Fruit fly (Drosophila melanogaster) whole organism, embryonic: ENCODE measurements around the gene TotZ.

ENCODE experiments used
- Atf-2 ChIP-seq: fragments of 200-800 bp; sonication (Bioruptor generic); optimal IDR thresholded peaks from 2 replicates; lab custom pipeline; 2016; ENCODE audit warnings: missing biosample characterization, missing genetic modification characterization
- Atf6 ChIP-seq: fragments of 200-800 bp; sonication (Bioruptor generic); IDR thresholded peaks from 2 replicates; pipeline ENCODE4 v1.3.6; 2022; ENCODE audit warnings: missing biosample characterization, missing genetic modification characterization
- CG10274 ChIP-seq: fragments of 200-800 bp; sonication (Bioruptor generic); optimal IDR thresholded peaks from 3 replicates; lab custom pipeline; 2017; ENCODE audit warnings: missing biosample characterization, mild to moderate bottlenecking, missing genetic modification characterization
- CG11723 ChIP-seq: fragments of 200-800 bp; sonication (Bioruptor generic); optimal IDR thresholded peaks from 2 replicates; lab custom pipeline; 2017; ENCODE audit warnings: missing biosample characterization, mild to moderate bottlenecking, missing genetic modification characterization
- CG12236 ChIP-seq: fragments of 200-800 bp; sonication (Bioruptor generic); optimal IDR thresholded peaks from 2 replicates; lab custom pipeline; 2016; ENCODE audit warnings: missing biosample characterization, missing genetic modification characterization
- CG14710 ChIP-seq: fragments of 200-800 bp; sonication (Bioruptor generic); optimal IDR thresholded peaks from 3 replicates; lab custom pipeline; 2019; ENCODE audit warnings: missing biosample characterization, mild to moderate bottlenecking, missing genetic modification characterization, moderate library complexity
- CG15073 ChIP-seq: fragments of 200-800 bp; sonication (Bioruptor generic); optimal IDR thresholded peaks from 2 replicates; lab custom pipeline; 2016; ENCODE audit warnings: missing biosample characterization, missing genetic modification characterization
- CG1602 ChIP-seq: fragments of 200-800 bp; sonication (Bioruptor generic); optimal IDR thresholded peaks from 3 replicates; lab custom pipeline; 2016; ENCODE audit warnings: missing biosample characterization, missing genetic modification characterization
- CG1603 ChIP-seq: fragments of 200-800 bp; sonication (Bioruptor generic); optimal IDR thresholded peaks from 2 replicates; lab custom pipeline; 2019; ENCODE audit warnings: missing biosample characterization, mild to moderate bottlenecking, missing genetic modification characterization, moderate library complexity
- CG17328 ChIP-seq: fragments of 200-800 bp; sonication (Bioruptor generic); IDR thresholded peaks from 2 replicates; pipeline ENCODE4 v1.3.6; 2022; ENCODE audit warnings: missing biosample characterization, missing genetic modification characterization
- CG18011 ChIP-seq: fragments of 200-800 bp; sonication (Bioruptor generic); optimal IDR thresholded peaks from 2 replicates; lab custom pipeline; 2017; ENCODE audit warnings: missing biosample characterization, missing genetic modification characterization, mild to moderate bottlenecking, moderate library complexity, missing genotype
- CG18599 ChIP-seq: fragments of 200-800 bp; sonication (Bioruptor generic); optimal IDR thresholded peaks from 3 replicates; lab custom pipeline; 2017; ENCODE audit warnings: missing biosample characterization, missing genetic modification characterization, mild to moderate bottlenecking, moderate library complexity, missing genetic modification reagents
- CG2199 ChIP-seq: fragments of 200-800 bp; sonication (Bioruptor generic); IDR thresholded peaks from 3 replicates; pipeline ENCODE4 v1.3.6; 2022; ENCODE audit warnings: missing biosample characterization, missing genetic modification characterization
- CG2678 ChIP-seq: fragments of 200-800 bp; sonication (Bioruptor generic); optimal IDR thresholded peaks from 3 replicates; lab custom pipeline; 2019; ENCODE audit warnings: missing biosample characterization, mild to moderate bottlenecking, missing genetic modification characterization, moderate library complexity
- CG2875 ChIP-seq: fragments of 200-800 bp; sonication (Bioruptor generic); optimal IDR thresholded peaks from 2 replicates; lab custom pipeline; 2017; ENCODE audit warnings: missing biosample characterization, mild to moderate bottlenecking, missing genetic modification characterization, missing genetic modification reagents
- CG31441 ChIP-seq: fragments of 200-800 bp; sonication (Bioruptor generic); IDR thresholded peaks from 2 replicates; pipeline ENCODE4 v1.3.6; 2022; ENCODE audit warnings: missing biosample characterization, missing genetic modification characterization
- CG34376 ChIP-seq: fragments of 200-800 bp; sonication (Bioruptor generic); optimal IDR thresholded peaks from 2 replicates; lab custom pipeline; 2018; ENCODE audit warnings: missing biosample characterization, mild to moderate bottlenecking, missing genetic modification characterization
- CG7745 ChIP-seq: fragments of 200-800 bp; sonication (Bioruptor generic); optimal IDR thresholded peaks from 2 replicates; lab custom pipeline; 2018; ENCODE audit warnings: missing biosample characterization, mild to moderate bottlenecking, missing genetic modification characterization, moderate library complexity
- CrebB ChIP-seq: fragments of 200-800 bp; sonication (Bioruptor generic); optimal IDR thresholded peaks from 3 replicates; lab custom pipeline; 2018; ENCODE audit warnings: missing biosample characterization, mild to moderate bottlenecking, missing genetic modification characterization
- Dad ChIP-seq: fragments of 200-800 bp; sonication (Bioruptor generic); optimal IDR thresholded peaks from 3 replicates; lab custom pipeline; 2016; ENCODE audit warnings: missing biosample characterization, missing genetic modification characterization
- Dfd ChIP-seq, 2 experiments: fragments of >200 bp; optimal IDR thresholded peaks; 2 replicates each; lab custom pipeline; 2017; ENCODE audit warnings: missing biosample characterization in 2 of 2, missing genetic modification characterization in 2 of 2
- Ets65A ChIP-seq: fragments of 200-800 bp; sonication (Bioruptor generic); peaks from one replicate; lab custom pipeline; 2016; ENCODE audit warnings: missing biosample characterization, missing genetic modification characterization
- Hmx ChIP-seq: fragments of 200-800 bp; sonication (Bioruptor generic); optimal IDR thresholded peaks from 2 replicates; lab custom pipeline; 2016; ENCODE audit warnings: missing biosample characterization, missing genetic modification characterization
- Jarid2 ChIP-seq: fragments of 200-800 bp; sonication (Bioruptor generic); optimal IDR thresholded peaks from 3 replicates; lab custom pipeline; 2017; ENCODE audit warnings: mild to moderate bottlenecking, missing biosample characterization, missing genetic modification reagents, missing genetic modification characterization
- Neu2 ChIP-seq: fragments of 200-800 bp; sonication (Bioruptor generic); optimal IDR thresholded peaks from 3 replicates; lab custom pipeline; 2016; ENCODE audit warnings: missing biosample characterization, missing genetic modification characterization, borderline replicate concordance
- Stat92E ChIP-seq, 3 experiments: fragments of >200 bp in 2 of 3; fragments of 200-800 bp in 1 of 3; sonication (Bioruptor generic) in 1 of 3; optimal IDR thresholded peaks; 2 replicates each; lab custom pipeline; 2017 to 2019; ENCODE audit warnings: missing biosample characterization in 3 of 3, missing genetic modification characterization in 3 of 3, mild to moderate bottlenecking in 1 of 3, moderate library complexity in 1 of 3
- Vsx1 ChIP-seq: fragments of 200-800 bp; sonication (Bioruptor generic); optimal IDR thresholded peaks from 2 replicates; lab custom pipeline; 2017; ENCODE audit warnings: missing biosample characterization, mild to moderate bottlenecking, missing genetic modification characterization, missing genetic modification reagents
- ash1 ChIP-seq: fragments of 200-800 bp; sonication (Bioruptor generic); optimal IDR thresholded peaks from 2 replicates; lab custom pipeline; 2018; ENCODE audit warnings: missing biosample characterization, mild to moderate bottlenecking, missing genetic modification characterization
- bcd ChIP-seq: fragments of 200-800 bp; sonication (Bioruptor generic); optimal IDR thresholded peaks from 2 replicates; lab custom pipeline; 2017; ENCODE audit warnings: missing biosample characterization, mild to moderate bottlenecking, missing genetic modification characterization
- da ChIP-seq: fragments of 200-800 bp; sonication (Bioruptor generic); optimal IDR thresholded peaks from 2 replicates; lab custom pipeline; 2016; ENCODE audit warnings: missing biosample characterization, missing genetic modification characterization
- disco-r ChIP-seq: fragments of 200-800 bp; sonication (Bioruptor generic); optimal IDR thresholded peaks from 2 replicates; lab custom pipeline; 2016; ENCODE audit warnings: missing biosample characterization, missing genetic modification characterization
- esg ChIP-seq: fragments of 200-800 bp; sonication (Bioruptor generic); conservative IDR thresholded peaks from 2 replicates; pipeline ENCODE4 v1.3.6; 2022; ENCODE audit warnings: missing biosample characterization, missing genetic modification characterization
- eyg ChIP-seq: fragments of 200-800 bp; sonication (Bioruptor generic); optimal IDR thresholded peaks from 3 replicates; lab custom pipeline; 2016; ENCODE audit warnings: missing biosample characterization, missing genetic modification characterization
- gem ChIP-seq: fragments of 200-800 bp; sonication (Bioruptor generic); optimal IDR thresholded peaks from 2 replicates; lab custom pipeline; 2019; ENCODE audit warnings: missing biosample characterization, mild to moderate bottlenecking, missing genetic modification characterization, moderate library complexity
- her ChIP-seq: fragments of 200-800 bp; sonication (Bioruptor generic); optimal IDR thresholded peaks from 2 replicates; lab custom pipeline; 2016; ENCODE audit warnings: missing biosample characterization, missing genetic modification characterization
- inv ChIP-seq: fragments of 200-800 bp; sonication (Bioruptor generic); IDR thresholded peaks from 2 replicates; pipeline ENCODE4 v1.3.6; 2022; ENCODE audit warnings: missing biosample characterization, missing genetic modification characterization; ENCODE audit not compliant: partially characterized antibody
- jumu ChIP-seq: fragments of 200-800 bp; sonication (Bioruptor generic); optimal IDR thresholded peaks from 3 replicates; lab custom pipeline; 2016; ENCODE audit warnings: missing biosample characterization, missing genetic modification characterization
- ken ChIP-seq: fragments of 200-800 bp; sonication (Bioruptor generic); IDR thresholded peaks from 3 replicates; pipeline ENCODE4 v1.3.6; 2022; ENCODE audit warnings: missing biosample characterization, missing genetic modification characterization
- mam ChIP-seq: fragments of 200-800 bp; sonication (Bioruptor generic); optimal IDR thresholded peaks from 3 replicates; lab custom pipeline; 2016; ENCODE audit warnings: missing biosample characterization, missing genetic modification characterization
- nmo ChIP-seq: fragments of 200-800 bp; sonication (Bioruptor generic); optimal IDR thresholded peaks from 2 replicates; lab custom pipeline; 2018; ENCODE audit warnings: missing biosample characterization, mild to moderate bottlenecking, missing genetic modification characterization, moderate library complexity
- pan ChIP-seq, 4 experiments: fragments of >200 bp in 3 of 4; fragments of 200-800 bp in 1 of 4; sonication (Bioruptor generic) in 1 of 4; optimal IDR thresholded peaks in 3 of 4; IDR thresholded peaks in 1 of 4; 2 replicates each; pipeline versions ENCODE4 v1.3.6 to Lab custom; 2017 to 2022; ENCODE audit warnings: missing biosample characterization in 2 of 4, missing genetic modification characterization in 2 of 4, mixed read lengths in 1 of 4
- peb ChIP-seq: fragments of 200-800 bp; sonication (Bioruptor generic); IDR thresholded peaks from 2 replicates; pipeline ENCODE4 v1.3.6; 2022; ENCODE audit warnings: missing biosample characterization, missing genetic modification characterization
- ro ChIP-seq: fragments of 200-800 bp; sonication (Bioruptor generic); IDR thresholded peaks from 2 replicates; pipeline ENCODE4 v1.3.6; 2022; ENCODE audit warnings: missing biosample characterization, missing genetic modification characterization
- salm ChIP-seq: fragments of 200-800 bp; sonication (Bioruptor generic); optimal IDR thresholded peaks from 2 replicates; lab custom pipeline; 2018; ENCODE audit warnings: missing biosample characterization, mild to moderate bottlenecking, missing genetic modification characterization
- sens ChIP-seq: fragments of 200-800 bp; sonication (Bioruptor generic); peaks from one replicate; lab custom pipeline; 2016; ENCODE audit warnings: missing biosample characterization, missing genetic modification characterization
- shn ChIP-seq: fragments of 200-800 bp; sonication (Bioruptor generic); optimal IDR thresholded peaks from 3 replicates; lab custom pipeline; 2016; ENCODE audit warnings: missing biosample characterization, missing genetic modification characterization
- ttk ChIP-seq: fragments of 200-800 bp; sonication (Bioruptor generic); IDR thresholded peaks from 2 replicates; pipeline ENCODE4 v2.1.2; 2022; ENCODE audit warnings: missing biosample characterization, missing genetic modification characterization
- wor ChIP-seq: fragments of 200-800 bp; sonication (Bioruptor generic); IDR thresholded peaks from 2 replicates; pipeline ENCODE4 v1.3.6; 2022; ENCODE audit warnings: missing biosample characterization, missing genetic modification characterization

TotZ gene

DNA sequence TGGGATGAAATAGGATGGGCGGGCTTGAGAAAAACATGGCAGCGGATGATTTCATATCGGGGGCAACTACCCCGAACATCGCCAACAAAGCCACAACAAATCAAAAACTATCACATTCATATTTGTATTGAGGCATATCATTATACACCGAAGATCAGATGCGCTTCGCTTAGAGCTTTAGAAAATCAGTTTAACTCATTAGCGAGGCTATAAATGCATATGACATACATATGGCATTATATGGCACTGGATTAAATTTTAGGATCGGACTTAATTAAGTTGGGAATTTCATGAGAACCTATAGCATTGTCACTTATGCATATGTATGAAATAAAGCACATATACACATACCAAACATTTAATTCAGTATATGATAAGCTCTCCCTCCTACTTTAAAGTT, 31.2 kb upstream of the TotZ start (continued):
- TF ChIP-seq CrebB (tag; lab: Kevin White, UChicago) (no peak), ash1 (GFP tag; lab: Kevin White, UChicago) (no peak), jumu (GFP tag; lab: Kevin White, UChicago) (no peak), CG15073 (no peak), CG12236 (GFP tag; lab: Kevin White, UChicago) (no peak), CG2678 (tag; lab: Kevin White, UChicago) (peak; percentile 29), ttk (GFP tag; lab: Robert Waterston, UW) (no peak), disco-r (GFP tag; lab: Kevin White, UChicago) (no peak), gem (peak; percentile 28), peb (GFP tag; lab: Robert Waterston, UW) (no peak), CG18011 (GFP tag; lab: Kevin White, UChicago) (no peak), nmo (GFP tag; lab: Kevin White, UChicago) (no peak), Dad (GFP tag; lab: Kevin White, UChicago) (no peak), CG1602 (GFP tag; lab: Kevin White, UChicago) (no peak), Dfd (GFP tag; optimal IDR thresholded peaks at IDR 0.05; lab: Kevin White, UChicago) (no peak), ro (no peak), CG31441 (no peak), Atf-2 (GFP tag; lab: Kevin White, UChicago) (no peak), CG2875 (no peak), Hmx (no peak), inv (GFP tag; lab: Robert Waterston, UW) (no peak), shn (GFP tag; lab: Kevin White, UChicago) (no peak), sens (GFP tag; lab: Kevin White, UChicago) (peak; percentile 45), CG34376 (GFP tag; lab: Kevin White, UChicago) (no peak), Stat92E (GFP tag; optimal IDR thresholded peaks at IDR 0.05; lab: Kevin White, UChicago) (no peak), CG17328 (GFP tag; lab: Robert Waterston, UW) (no peak), eyg (no peak), pan (optimal IDR thresholded peaks at IDR 0.05; lab: Kevin White, UChicago) (no peak), pan (GFP tag; optimal IDR thresholded peaks at IDR 0.05 in 1 of 2, IDR thresholded peaks at IDR 0.05 in 1 of 2) (no peak), Ets65A (GFP tag; lab: Kevin White, UChicago) (peak; percentile 21), Vsx1 (no peak), CG10274 (GFP tag; lab: Kevin White, UChicago) (no peak), her (GFP tag; lab: Kevin White, UChicago) (no peak), Neu2 (no peak), salm (tag; lab: Kevin White, UChicago) (no peak), da (GFP tag; lab: Kevin White, UChicago) (no peak), CG14710 (no peak), wor (GFP tag; lab: Robert Waterston, UW) (no peak), bcd (GFP tag; lab: Kevin White, UChicago) (no peak), CG1603 (peak; percentile 0), ken (no peak), esg (no peak), Jarid2 (GFP tag; lab: Kevin White, UChicago) (no peak), CG2199 (GFP tag; lab: Robert Waterston, UW) (no peak; the same call in 2 of the 3 replicates), CG11723 (no peak), CG7745 (tag; lab: Kevin White, UChicago) (no peak), CG18599 (peak; percentile 23), Atf6 (GFP tag; lab: Robert Waterston, UW) (no peak), mam (GFP tag; lab: Kevin White, UChicago) (no peak)
